Fruit fly (Drosophila melanogaster): Measurements from ENCODE around the gene Ugt303B1.

dm6 chr3R:23508304-23508703, 28.2 kb downstream of the Ugt303B1 start:
- TF ChIP-seq CG8478 (optimal IDR thresholded peaks at IDR 0.05) (no peak), CTCF (optimal IDR thresholded peaks at IDR 0.05) (no peak)
